Worm (Caenorhabditis elegans) whole organism, early embryonic: ENCODE measurements around the gene W01B6.6.

Source experiments
- B0310.2 ChIP-seq: sonication (generic microtip); optimal IDR thresholded peaks from 2 replicates; lab custom pipeline; 2016; ENCODE audit warnings: mild to moderate bottlenecking, missing genetic modification characterization, missing compliant biosample characterization
- F13C5.2 ChIP-seq: sonication (generic microtip); optimal IDR thresholded peaks from 2 replicates; lab custom pipeline; 2017; ENCODE audit warnings: mild to moderate bottlenecking, missing genetic modification characterization, inconsistent platforms, missing compliant biosample characterization
- aly-1 ChIP-seq: sonication (generic microtip); optimal IDR thresholded peaks from 2 replicates; lab custom pipeline; 2016; ENCODE audit warnings: missing genetic modification characterization, missing compliant biosample characterization
- ama-1 ChIP-seq: fragments of 150-350 bp; optimal IDR thresholded peaks from 2 replicates; lab custom pipeline; 2014
- ceh-13 ChIP-seq: fragments of 200-800 bp; sonication (Bioruptor generic); optimal IDR thresholded peaks from 2 replicates; lab custom pipeline; 2018; ENCODE audit warnings: mild to moderate bottlenecking, missing genetic modification characterization, missing compliant biosample characterization
- ceh-36 ChIP-seq: sonication (generic microtip); optimal IDR thresholded peaks from 2 replicates; lab custom pipeline; 2016; ENCODE audit warnings: missing genetic modification characterization, inconsistent platforms, missing compliant biosample characterization
- ets-7 ChIP-seq: sonication (generic microtip); optimal IDR thresholded peaks from 2 replicates; lab custom pipeline; 2016; ENCODE audit warnings: missing genotype, missing genetic modification characterization, missing compliant biosample characterization
- flt-1 ChIP-seq: fragments of 200-800 bp; sonication (Bioruptor generic); IDR thresholded peaks from 2 replicates; pipeline ENCODE4 v1.3.6; 2022; ENCODE audit warnings: missing genetic modification characterization, missing compliant biosample characterization
- hmbx-1 ChIP-seq: sonication (generic microtip); optimal IDR thresholded peaks from 2 replicates; lab custom pipeline; 2016; ENCODE audit warnings: mild to moderate bottlenecking, missing genetic modification characterization, missing compliant biosample characterization
- hmg-4 ChIP-seq: fragments of 200-800 bp; sonication (Bioruptor generic); optimal IDR thresholded peaks from 2 replicates; lab custom pipeline; 2018; ENCODE audit warnings: mild to moderate bottlenecking, missing genetic modification characterization, missing compliant biosample characterization
- hnd-1 ChIP-seq: sonication (generic microtip); optimal IDR thresholded peaks from 2 replicates; lab custom pipeline; 2016; ENCODE audit warnings: missing genetic modification characterization, missing compliant biosample characterization
- pes-1 ChIP-seq: fragments of 200-800 bp; sonication (Bioruptor generic); IDR thresholded peaks from 2 replicates; pipeline ENCODE4 v1.3.6; 2022; ENCODE audit warnings: missing genetic modification reagents, missing genetic modification characterization, missing compliant biosample characterization
- scrt-1 ChIP-seq: fragments of 200-800 bp; sonication (Bioruptor generic); IDR thresholded peaks from 2 replicates; pipeline ENCODE4 v1.3.6; 2022; ENCODE audit warnings: missing genetic modification characterization, missing compliant biosample characterization
- sea-1 ChIP-seq: fragments of 200-800 bp; sonication (Bioruptor generic); conservative IDR thresholded peaks from 2 replicates; pipeline ENCODE4 v1.3.6; 2022; ENCODE audit warnings: missing genetic modification characterization, missing compliant biosample characterization
- tbx-11 ChIP-seq: fragments of 200-800 bp; sonication (Bioruptor generic); IDR thresholded peaks from 2 replicates; pipeline ENCODE4 v1.3.6; 2022; ENCODE audit warnings: missing genetic modification characterization, missing compliant biosample characterization
- tbx-37 ChIP-seq: fragments of 200-800 bp; sonication (Bioruptor generic); conservative IDR thresholded peaks from 2 replicates; pipeline ENCODE4 v1.3.6; 2022; ENCODE audit warnings: missing genetic modification reagents, missing genetic modification characterization, missing compliant biosample characterization
- tra-4 ChIP-seq: sonication (generic microtip); optimal IDR thresholded peaks from 2 replicates; lab custom pipeline; 2017; ENCODE audit warnings: missing genetic modification characterization, missing compliant biosample characterization

Gene W01B6.6

ce11 chrIV:10128446-10128845 is 47.5 kb downstream of the W01B6.6 start:
- TF ChIP-seq B0310.2 (tag; lab: Kevin White, UChicago) (no peak), sea-1 (GFP tag; lab: Robert Waterston, UW) (no peak), hmg-4 (GFP tag; lab: Kevin White, UChicago) (no peak), ceh-36 (tag; lab: Kevin White, UChicago) (no peak), hmbx-1 (no peak), ama-1 (lab: Kevin White, UChicago) (no peak), hnd-1 (tag; lab: Kevin White, UChicago) (no peak), tra-4 (tag; lab: Kevin White, UChicago) (no peak), ceh-13 (no peak), F13C5.2 (tag; lab: Kevin White, UChicago) (no peak), ets-7 (tag; lab: Kevin White, UChicago) (no peak), pes-1 (GFP tag; lab: Robert Waterston, UW) (no peak), aly-1 (tag; lab: Kevin White, UChicago) (no peak), flt-1 (GFP tag; lab: Robert Waterston, UW) (no peak), tbx-37 (no peak), tbx-11 (GFP tag; lab: Robert Waterston, UW) (no peak), scrt-1 (no peak)

ce11 chrIV:10128906-10129386 is 48.0 kb downstream of the W01B6.6 start, which contains the start of the genes gtbp-1 and K08F4.3:
Gene gtbp-1 (minus strand): TSS chrIV:10128956.
Gene K08F4.3 (plus strand): TSS chrIV:10129257.
- TF ChIP-seq scrt-1 (no peak), aly-1 (tag; lab: Kevin White, UChicago) (no peak), ets-7 (tag; lab: Kevin White, UChicago) (no peak), ceh-36 (tag; lab: Kevin White, UChicago) (no peak), F13C5.2 (tag; lab: Kevin White, UChicago) (no peak), B0310.2 (tag; lab: Kevin White, UChicago) (no peak), tra-4 (tag; lab: Kevin White, UChicago) (no peak), ama-1 (lab: Kevin White, UChicago) (no peak), pes-1 (GFP tag; lab: Robert Waterston, UW) (no peak)

- no peak for TF ChIP-seq aly-1 (tag; lab: Kevin White, UChicago)
- no peak for TF ChIP-seq tbx-11 (GFP tag; lab: Robert Waterston, UW)
- TF ChIP-seq ama-1 (lab: Kevin White, UChicago): no peak
- TF ChIP-seq tra-4 (tag; lab: Kevin White, UChicago): no peak
- TF ChIP-seq pes-1 (GFP tag; lab: Robert Waterston, UW): no peak
These were observed 49.0 kb downstream of the W01B6.6 start, which contains the start of gene glt-3 for ce11 chrIV:10129957-10130356. Gene glt-3 (plus strand): TSS chrIV:10130257.
